Comparison of ENCODE assay signal across 2 worm cellular contexts in the genomic region with DNA sequence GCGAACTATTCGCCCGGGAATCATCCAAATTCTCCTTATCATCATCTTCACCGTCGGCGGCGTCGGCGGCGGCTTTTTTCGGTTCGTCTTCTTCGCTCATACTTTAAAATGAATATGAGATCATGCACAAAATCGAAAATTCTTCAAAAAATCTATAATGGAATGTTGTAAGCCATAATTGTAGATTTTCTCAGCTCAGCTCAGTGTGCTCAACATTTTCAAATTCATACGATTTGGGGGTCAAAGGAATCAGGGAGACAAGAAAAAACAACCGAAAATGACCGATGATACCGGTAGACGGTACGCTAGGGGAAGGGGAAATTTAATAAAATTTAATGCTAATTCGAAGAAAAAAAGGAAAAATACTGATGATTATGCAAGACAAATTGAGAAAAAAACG.
A peak's percentile ranks its signal among the peaks of the same experiment; 100 is the strongest.
TF ChIP-seq lines count a peak whose summit lies in the region.

A gene (minus strand): TSS at position 101 of the 400 bp plus-strand sequence.

TF ChIP-seq in whole organism, L4 larva, 104 proteins besides CTCF, POLR2A, EP300 and RAD21:
- TF ChIP-seq nhr-28 (tag; optimal IDR thresholded peaks at IDR 0.05; lab: Kevin White, UChicago) = peak; percentile 20
- no peak for TF ChIP-seq dpl-1 (GFP tag; optimal IDR thresholded peaks at IDR 0.05; lab: Kevin White, UChicago)
- no peak for TF ChIP-seq ceh-62 (tag; optimal IDR thresholded peaks at IDR 0.05; lab: Kevin White, UChicago)
- peak; percentile 17; the same call in 1 of the 2 replicates for TF ChIP-seq pha-4 (GFP tag; IDR thresholded peaks at IDR 0.05; lab: Robert Waterston, UW)
- TF ChIP-seq pha-4 (tag; optimal IDR thresholded peaks at IDR 0.05; lab: Kevin White, UChicago) = no peak
- TF ChIP-seq ama-1 (optimal IDR thresholded peaks at IDR 0.05; lab: Kevin White, UChicago) = peak; percentile 49
- TF ChIP-seq lim-7 (GFP tag; IDR thresholded peaks at IDR 0.05; lab: Robert Waterston, UW) = 0 out of 2 replicates have a peak, but pooled peaks have one; percentile 55
TF ChIP-seq in whole organism, L4 larva: peak in this region for 4.

TF ChIP-seq in whole organism, young adult, 124 proteins besides CTCF, POLR2A, EP300 and RAD21:
- no peak for TF ChIP-seq efl-1 (GFP tag; optimal IDR thresholded peaks at IDR 0.05; lab: Kevin White, UChicago)
- TF ChIP-seq F52B5.7 (tag; optimal IDR thresholded peaks at IDR 0.05; lab: Kevin White, UChicago) = no peak
- peak; percentile 31; the same call in 1 of the 2 replicates for TF ChIP-seq madf-6 (GFP tag; IDR thresholded peaks at IDR 0.05; lab: Robert Waterston, UW)
- no peak for TF ChIP-seq mes-4 (tag; optimal IDR thresholded peaks at IDR 0.05; lab: Kevin White, UChicago)
- no peak for TF ChIP-seq T26A5.8 (tag; optimal IDR thresholded peaks at IDR 0.05; lab: Kevin White, UChicago)
- TF ChIP-seq athp-1 (tag; optimal IDR thresholded peaks at IDR 0.05; lab: Kevin White, UChicago) = no peak
